Fruit fly (Drosophila melanogaster) whole organism, embryonic: ENCODE measurements around the gene CG33934.

Experiments used
- Abd-B ChIP-seq: fragments of 200-800 bp; sonication (Bioruptor generic); optimal IDR thresholded peaks from 2 replicates; lab custom pipeline; 2018; ENCODE audit warnings: missing biosample characterization, mild to moderate bottlenecking, missing genetic modification characterization, moderate library complexity
- Bgb ChIP-seq: fragments of 200-800 bp; sonication (Bioruptor generic); IDR thresholded peaks from 2 replicates; pipeline ENCODE4 v1.3.6; 2022; ENCODE audit warnings: missing biosample characterization, missing genetic modification characterization; ENCODE audit not compliant: partially characterized antibody
- Blimp-1 ChIP-seq: fragments of 200-800 bp; sonication (Bioruptor generic); optimal IDR thresholded peaks from 3 replicates; lab custom pipeline; 2018; ENCODE audit warnings: missing biosample characterization, missing genetic modification characterization, mild to moderate bottlenecking, moderate library complexity, missing genetic modification reagents
- CG10267 ChIP-seq: fragments of 200-800 bp; sonication (Bioruptor generic); optimal IDR thresholded peaks from 2 replicates; lab custom pipeline; 2018; ENCODE audit warnings: missing biosample characterization, mild to moderate bottlenecking, missing genetic modification characterization, moderate library complexity
- CG10979 ChIP-seq: fragments of 200-800 bp; sonication (Bioruptor generic); optimal IDR thresholded peaks from 2 replicates; lab custom pipeline; 2018; ENCODE audit warnings: missing biosample characterization, mild to moderate bottlenecking, missing genetic modification characterization, moderate library complexity
- CG11504 ChIP-seq: fragments of 200-800 bp; sonication (Bioruptor generic); optimal IDR thresholded peaks from 3 replicates; lab custom pipeline; 2019; ENCODE audit warnings: missing biosample characterization, mild to moderate bottlenecking, missing genetic modification characterization, moderate library complexity
- CG12071 ChIP-seq: fragments of 200-800 bp; sonication (Bioruptor generic); optimal IDR thresholded peaks from 3 replicates; lab custom pipeline; 2018; ENCODE audit warnings: missing biosample characterization, mild to moderate bottlenecking, missing genetic modification characterization
- CG12104 ChIP-seq: fragments of 200-800 bp; sonication (Bioruptor generic); optimal IDR thresholded peaks from 3 replicates; lab custom pipeline; 2016; ENCODE audit warnings: missing biosample characterization, missing genetic modification characterization
- CG13424 ChIP-seq: fragments of 200-800 bp; sonication (Bioruptor generic); optimal IDR thresholded peaks from 2 replicates; lab custom pipeline; 2019; ENCODE audit warnings: missing biosample characterization, mild to moderate bottlenecking, missing genetic modification characterization, moderate library complexity
- CG15269 ChIP-seq: fragments of 200-800 bp; sonication (Bioruptor generic); optimal IDR thresholded peaks from 2 replicates; lab custom pipeline; 2018; ENCODE audit warnings: missing biosample characterization, mild to moderate bottlenecking, missing genetic modification characterization, moderate library complexity
- CG15696 ChIP-seq: fragments of 200-800 bp; sonication (Bioruptor generic); optimal IDR thresholded peaks from 2 replicates; lab custom pipeline; 2019; ENCODE audit warnings: missing biosample characterization, mild to moderate bottlenecking, missing genetic modification characterization, moderate library complexity
- CG1647 ChIP-seq: fragments of 200-800 bp; sonication (Bioruptor generic); optimal IDR thresholded peaks from 3 replicates; lab custom pipeline; 2016; ENCODE audit warnings: missing biosample characterization, missing genetic modification characterization
- CG18262 ChIP-seq: fragments of 200-800 bp; optimal IDR thresholded peaks from 3 replicates; lab custom pipeline; 2019; ENCODE audit warnings: missing biosample characterization, mild to moderate bottlenecking, missing genetic modification characterization, moderate library complexity
- CG2116 ChIP-seq: fragments of 200-800 bp; sonication (Bioruptor generic); optimal IDR thresholded peaks from 3 replicates; lab custom pipeline; 2018; ENCODE audit warnings: missing biosample characterization, mild to moderate bottlenecking, missing genetic modification characterization
- CG2712 ChIP-seq: fragments of 200-800 bp; optimal IDR thresholded peaks from 3 replicates; lab custom pipeline; 2019; ENCODE audit warnings: missing biosample characterization, mild to moderate bottlenecking, missing genetic modification characterization, moderate library complexity
- CG30403 ChIP-seq: fragments of 200-800 bp; sonication (Bioruptor generic); optimal IDR thresholded peaks from 3 replicates; lab custom pipeline; 2016; ENCODE audit warnings: missing biosample characterization, missing genetic modification characterization
- CG34422 ChIP-seq: fragments of 200-800 bp; sonication (Bioruptor generic); IDR thresholded peaks from 3 replicates; pipeline ENCODE4 v1.3.6; 2022; ENCODE audit warnings: missing biosample characterization, missing genetic modification characterization
- CG6175 ChIP-seq: fragments of 200-800 bp; sonication (Bioruptor generic); IDR thresholded peaks from 3 replicates; pipeline ENCODE4 v1.3.6; 2022; ENCODE audit warnings: missing biosample characterization, missing genetic modification characterization
- CG7839 ChIP-seq: fragments of 200-800 bp; sonication (Bioruptor generic); optimal IDR thresholded peaks from 3 replicates; lab custom pipeline; 2018; ENCODE audit warnings: missing biosample characterization, mild to moderate bottlenecking, missing genetic modification characterization, moderate library complexity
- CG9437 ChIP-seq: fragments of 200-800 bp; sonication (Bioruptor generic); optimal IDR thresholded peaks from 2 replicates; lab custom pipeline; 2018; ENCODE audit warnings: missing biosample characterization, mild to moderate bottlenecking, missing genetic modification characterization
- Chrac-16 ChIP-seq: fragments of 200-800 bp; sonication (Bioruptor generic); optimal IDR thresholded peaks from 3 replicates; lab custom pipeline; 2016; ENCODE audit warnings: missing biosample characterization, missing genetic modification characterization
- ERR ChIP-seq: fragments of 200-800 bp; sonication (Bioruptor generic); optimal IDR thresholded peaks from 2 replicates; lab custom pipeline; 2016; ENCODE audit warnings: missing biosample characterization, missing genetic modification characterization
- Ets65A ChIP-seq: fragments of 200-800 bp; sonication (Bioruptor generic); peaks from one replicate; lab custom pipeline; 2016; ENCODE audit warnings: missing biosample characterization, missing genetic modification characterization
- Gsc ChIP-seq: fragments of 200-800 bp; sonication (Bioruptor generic); IDR thresholded peaks from 2 replicates; pipeline ENCODE4 v1.3.6; 2022; ENCODE audit warnings: missing biosample characterization, missing genetic modification characterization
- HLH4C ChIP-seq: fragments of 200-800 bp; sonication (Bioruptor generic); IDR thresholded peaks from 3 replicates; pipeline ENCODE4 v1.3.6; 2022; ENCODE audit warnings: missing biosample characterization, missing genetic modification characterization; ENCODE audit not compliant: partially characterized antibody
- Hr51 ChIP-seq, 2 experiments: fragments of 200-800 bp; sonication (Bioruptor generic); optimal IDR thresholded peaks; 2 replicates in 1 of 2; 3 replicates in 1 of 2; lab custom pipeline; 2016 to 2018; ENCODE audit warnings: missing biosample characterization in 2 of 2, missing genetic modification characterization in 2 of 2, mild to moderate bottlenecking in 1 of 2, moderate library complexity in 1 of 2
- Max ChIP-seq: fragments of 200-800 bp; sonication (Bioruptor generic); optimal IDR thresholded peaks from 2 replicates; lab custom pipeline; 2016; ENCODE audit warnings: missing biosample characterization, mild to moderate bottlenecking, missing genetic modification characterization
- Med ChIP-seq: fragments of 200-800 bp; sonication (Bioruptor generic); peaks from one replicate; lab custom pipeline; 2016; ENCODE audit warnings: missing biosample characterization, missing genetic modification characterization, mild to moderate bottlenecking, inconsistent platforms, moderate library complexity
- Oli ChIP-seq: fragments of 200-800 bp; sonication (Bioruptor generic); optimal IDR thresholded peaks from 2 replicates; lab custom pipeline; 2018; ENCODE audit warnings: missing biosample characterization, mild to moderate bottlenecking, missing genetic modification characterization, moderate library complexity
- Pdp1 ChIP-seq, 2 experiments: fragments of 200-800 bp; sonication (Bioruptor generic); optimal IDR thresholded peaks; 3 replicates each; lab custom pipeline; 2016; ENCODE audit warnings: missing biosample characterization in 2 of 2, missing genetic modification characterization in 2 of 2, mild to moderate bottlenecking in 1 of 2, moderate library complexity in 1 of 2
- Ravus ChIP-seq: fragments of 200-800 bp; sonication (Bioruptor generic); IDR thresholded peaks from 2 replicates; pipeline ENCODE4 v1.3.6; 2022; ENCODE audit warnings: missing biosample characterization, missing genetic modification characterization
- Sin3A ChIP-seq: fragments of >200 bp; optimal IDR thresholded peaks from 2 replicates; lab custom pipeline; 2018
- Sox100B ChIP-seq: fragments of 200-800 bp; sonication (Bioruptor generic); optimal IDR thresholded peaks from 3 replicates; lab custom pipeline; 2018; ENCODE audit warnings: missing biosample characterization, mild to moderate bottlenecking, missing genetic modification characterization
- Sox102F ChIP-seq: fragments of 200-800 bp; sonication (Bioruptor generic); optimal IDR thresholded peaks from 2 replicates; lab custom pipeline; 2018; ENCODE audit warnings: missing biosample characterization, mild to moderate bottlenecking, missing genetic modification characterization, moderate library complexity
- Spps ChIP-seq: fragments of 200-800 bp; sonication (Bioruptor generic); optimal IDR thresholded peaks from 2 replicates; lab custom pipeline; 2018; ENCODE audit warnings: missing biosample characterization, mild to moderate bottlenecking, missing genetic modification characterization
- bcd ChIP-seq: fragments of 200-800 bp; sonication (Bioruptor generic); optimal IDR thresholded peaks from 2 replicates; lab custom pipeline; 2017; ENCODE audit warnings: missing biosample characterization, mild to moderate bottlenecking, missing genetic modification characterization
- bigmax ChIP-seq: fragments of 200-800 bp; sonication (Bioruptor generic); optimal IDR thresholded peaks from 2 replicates; lab custom pipeline; 2018; ENCODE audit warnings: missing biosample characterization, mild to moderate bottlenecking, missing genetic modification characterization
- dpn ChIP-seq, 2 experiments: fragments of 200-800 bp; sonication (Bioruptor generic); optimal IDR thresholded peaks; 3 replicates each; lab custom pipeline; 2016; ENCODE audit warnings: missing biosample characterization in 2 of 2, missing genetic modification characterization in 2 of 2
- dysf ChIP-seq: fragments of 200-800 bp; sonication (Bioruptor generic); IDR thresholded peaks from 3 replicates; pipeline ENCODE4 v1.3.6; 2022; ENCODE audit warnings: missing biosample characterization, missing genetic modification characterization
- fd102C ChIP-seq: fragments of 200-800 bp; sonication (Bioruptor generic); optimal IDR thresholded peaks from 2 replicates; lab custom pipeline; 2018; ENCODE audit warnings: missing biosample characterization, mild to moderate bottlenecking, missing genetic modification characterization, moderate library complexity
- ftz-f1 ChIP-seq: fragments of 200-800 bp; sonication (Bioruptor generic); optimal IDR thresholded peaks from 2 replicates; lab custom pipeline; 2016; ENCODE audit warnings: missing biosample characterization, missing genetic modification characterization
- gem ChIP-seq: fragments of 200-800 bp; sonication (Bioruptor generic); optimal IDR thresholded peaks from 2 replicates; lab custom pipeline; 2019; ENCODE audit warnings: missing biosample characterization, mild to moderate bottlenecking, missing genetic modification characterization, moderate library complexity
- grau ChIP-seq: fragments of 200-800 bp; optimal IDR thresholded peaks from 3 replicates; lab custom pipeline; 2019; ENCODE audit warnings: missing biosample characterization, mild to moderate bottlenecking, missing genetic modification characterization, moderate library complexity
- h ChIP-seq: fragments of >200 bp; optimal IDR thresholded peaks from 2 replicates; lab custom pipeline; 2017
- maf-S ChIP-seq: fragments of 200-800 bp; sonication (Bioruptor generic); optimal IDR thresholded peaks from 2 replicates; lab custom pipeline; 2016; ENCODE audit warnings: missing biosample characterization, missing genetic modification characterization
- phol ChIP-seq: fragments of 200-800 bp; sonication (Bioruptor generic); optimal IDR thresholded peaks from 3 replicates; lab custom pipeline; 2018; ENCODE audit warnings: missing biosample characterization, mild to moderate bottlenecking, missing genetic modification characterization, moderate library complexity
- pnt ChIP-seq: fragments of 200-800 bp; sonication (Bioruptor generic); optimal IDR thresholded peaks from 3 replicates; lab custom pipeline; 2016; ENCODE audit warnings: missing biosample characterization, missing genetic modification characterization
- ranshi ChIP-seq: fragments of 200-800 bp; sonication (Bioruptor generic); IDR thresholded peaks from 2 replicates; pipeline ENCODE4 v1.3.6; 2022; ENCODE audit warnings: missing biosample characterization, missing genetic modification characterization
- scrt ChIP-seq: fragments of 200-800 bp; sonication (Bioruptor generic); optimal IDR thresholded peaks from 2 replicates; lab custom pipeline; 2018; ENCODE audit warnings: missing biosample characterization, mild to moderate bottlenecking, missing genetic modification characterization, moderate library complexity
- sisA ChIP-seq: fragments of 200-800 bp; sonication (Bioruptor generic); IDR thresholded peaks from 2 replicates; pipeline ENCODE4 v1.3.6; 2022; ENCODE audit warnings: missing biosample characterization, missing genetic modification characterization
- sna ChIP-seq: fragments of 200-800 bp; sonication (Bioruptor generic); IDR thresholded peaks from 2 replicates; pipeline ENCODE4 v1.3.6; 2022; ENCODE audit warnings: missing biosample characterization, missing genetic modification characterization; ENCODE audit not compliant: partially characterized antibody

Gene CG33934

DNA sequence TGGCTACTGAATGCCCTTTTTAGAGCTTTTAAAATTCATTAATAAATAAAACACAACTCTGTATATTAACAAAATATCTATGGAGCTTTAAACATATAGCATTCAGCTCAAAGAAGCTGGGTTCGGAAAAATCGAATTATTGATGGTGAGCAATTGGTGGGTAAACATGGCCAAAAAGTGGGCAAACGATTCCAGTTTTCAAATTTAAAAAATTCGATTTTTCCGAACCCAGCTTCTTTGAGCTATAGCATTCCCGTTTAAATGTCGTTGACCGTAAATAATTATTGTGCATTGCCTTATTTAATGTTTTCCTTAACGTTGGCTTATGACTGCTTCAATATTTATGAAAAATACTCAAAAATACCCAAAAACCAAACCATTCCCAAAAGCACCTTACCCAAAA is 41.0 kb upstream of the CG33934 start (continued):
- TF ChIP-seq Pdp1 (GFP tag; optimal IDR thresholded peaks at IDR 0.05; lab: Kevin White, UChicago) = peak in 1 of 2 experiments; percentile 8
- TF ChIP-seq CG34422 (GFP tag; lab: Robert Waterston, UW) = no peak
- no peak for TF ChIP-seq Max (GFP tag; lab: Kevin White, UChicago)
- TF ChIP-seq sna (GFP tag; lab: Robert Waterston, UW) = no peak
- no peak for TF ChIP-seq h (lab: Kevin White, UChicago)
- TF ChIP-seq CG15696 (tag; lab: Kevin White, UChicago) = no peak
- peak; percentile 15 for TF ChIP-seq CG9437 (GFP tag; lab: Kevin White, UChicago)
- no peak for TF ChIP-seq bigmax
- TF ChIP-seq ftz-f1 (GFP tag; lab: Kevin White, UChicago) = no peak
- no peak for TF ChIP-seq scrt (GFP tag; lab: Kevin White, UChicago)
- no peak for TF ChIP-seq HLH4C (GFP tag; lab: Robert Waterston, UW)
- peak; percentile 25; the same call in 1 of the 2 replicates for TF ChIP-seq sisA (GFP tag; lab: Robert Waterston, UW)
- no peak for TF ChIP-seq Gsc (GFP tag; lab: Robert Waterston, UW)
- peak; percentile 35 for TF ChIP-seq Abd-B
- TF ChIP-seq Ets65A (GFP tag; lab: Kevin White, UChicago) = peak; percentile 91
- peak; percentile 9 for TF ChIP-seq grau (tag; lab: Kevin White, UChicago)
- no peak for TF ChIP-seq Bgb (GFP tag; lab: Robert Waterston, UW)
- TF ChIP-seq Sox100B (GFP tag; lab: Kevin White, UChicago) = peak; percentile 56
- TF ChIP-seq Blimp-1 (GFP tag; lab: Kevin White, UChicago) = no peak
- TF ChIP-seq bcd (GFP tag; lab: Kevin White, UChicago) = peak; percentile 21
- peak; percentile 44 for TF ChIP-seq gem (tag; lab: Kevin White, UChicago)
- TF ChIP-seq phol (tag; lab: Kevin White, UChicago) = peak; percentile 26
- no peak for TF ChIP-seq CG12071 (GFP tag; lab: Kevin White, UChicago)
- no peak for TF ChIP-seq CG1647
- peak; percentile 38 for TF ChIP-seq CG7839
- no peak for TF ChIP-seq Chrac-16 (GFP tag; lab: Kevin White, UChicago)
- TF ChIP-seq CG13424 (tag; lab: Kevin White, UChicago) = peak; percentile 12
- TF ChIP-seq fd102C (GFP tag; lab: Kevin White, UChicago) = no peak
- TF ChIP-seq CG15269 = no peak
- no peak for TF ChIP-seq dpn (GFP tag; optimal IDR thresholded peaks at IDR 0.05; lab: Kevin White, UChicago)
- peak; percentile 42 for TF ChIP-seq CG2712 (tag; lab: Kevin White, UChicago)
- TF ChIP-seq Spps (tag; lab: Kevin White, UChicago) = no peak
- TF ChIP-seq Hr51 (GFP tag; optimal IDR thresholded peaks at IDR 0.05; lab: Kevin White, UChicago) = peak in 1 of 2 experiments; percentile 33
- peak; percentile 2 for TF ChIP-seq CG10267 (tag; lab: Kevin White, UChicago)
- TF ChIP-seq Med (GFP tag; lab: Kevin White, UChicago) = peak; percentile 73
- TF ChIP-seq CG11504 (tag; lab: Kevin White, UChicago) = peak; percentile 45
- no peak for TF ChIP-seq ranshi (GFP tag; lab: Robert Waterston, UW)
- no peak for TF ChIP-seq ERR (GFP tag; lab: Kevin White, UChicago)
- no peak for TF ChIP-seq Sin3A (lab: Kevin White, UChicago)
- peak; percentile 5 for TF ChIP-seq Oli (tag; lab: Kevin White, UChicago)
- TF ChIP-seq CG2116 (GFP tag; lab: Kevin White, UChicago) = no peak
- TF ChIP-seq Ravus = no peak
- TF ChIP-seq CG6175 = no peak
- TF ChIP-seq maf-S = no peak
- TF ChIP-seq dysf (GFP tag; lab: Robert Waterston, UW) = 0 out of 3 replicates have a peak, but pooled peaks have one; percentile 21
- TF ChIP-seq CG10979 (tag; lab: Kevin White, UChicago) = peak; percentile 30
- TF ChIP-seq pnt (GFP tag; lab: Kevin White, UChicago) = no peak
- peak; percentile 45 for TF ChIP-seq CG18262 (tag; lab: Kevin White, UChicago)
- no peak for TF ChIP-seq CG12104 (GFP tag; lab: Kevin White, UChicago)
- TF ChIP-seq Sox102F (GFP tag; lab: Kevin White, UChicago) = peak; percentile 24
- TF ChIP-seq CG30403 (GFP tag; lab: Kevin White, UChicago) = peak; percentile 18
